Worm (Caenorhabditis elegans) whole organism, L1 larva: ENCODE measurements around the gene C26B2.8.

ENCODE experiments used
- C04F5.9 ChIP-seq: sonication (generic microtip); optimal IDR thresholded peaks from 2 replicates; lab custom pipeline; 2016; ENCODE audit warnings: missing genetic modification characterization, missing compliant biosample characterization
- C16A3.4 ChIP-seq: fragments of 150-350 bp; optimal IDR thresholded peaks from 2 replicates; lab custom pipeline; 2014; ENCODE audit warnings: missing biosample characterization, missing genetic modification characterization
- C34B4.2 ChIP-seq: sonication (generic microtip); optimal IDR thresholded peaks from 2 replicates; lab custom pipeline; 2017; ENCODE audit warnings: mild to moderate bottlenecking, missing genetic modification characterization, missing compliant biosample characterization
- Y116A8C.19 ChIP-seq: sonication (generic microtip); optimal IDR thresholded peaks from 2 replicates; lab custom pipeline; 2016; ENCODE audit warnings: missing compliant biosample characterization, missing genetic modification characterization, borderline replicate concordance
- ama-1 ChIP-seq: fragments of 150-350 bp; optimal IDR thresholded peaks from 2 replicates; lab custom pipeline; 2014
- blmp-1 ChIP-seq: fragments of 150-350 bp; optimal IDR thresholded peaks from 2 replicates; lab custom pipeline; 2014; ENCODE audit warnings: missing biosample characterization, missing genetic modification characterization
- ceh-63 ChIP-seq: fragments of 200-800 bp; sonication (Bioruptor generic); optimal IDR thresholded peaks from 2 replicates; lab custom pipeline; 2018; ENCODE audit warnings: mild to moderate bottlenecking, missing genetic modification characterization, missing compliant biosample characterization
- ceh-8 ChIP-seq: fragments of 200-800 bp; sonication (Bioruptor generic); optimal IDR thresholded peaks from 2 replicates; lab custom pipeline; 2018; ENCODE audit warnings: mild to moderate bottlenecking, missing genetic modification characterization, moderate library complexity, missing compliant biosample characterization
- dpl-1 ChIP-seq, 3 experiments: fragments of 150-350 bp in 2 of 3; sonication (generic microtip) in 1 of 3; optimal IDR thresholded peaks; 2 replicates each; lab custom pipeline; 2014 to 2017; ENCODE audit warnings: missing biosample characterization in 3 of 3, missing genetic modification characterization in 3 of 3, missing genetic modification reagents in 3 of 3
- efl-1 ChIP-seq, 4 experiments: fragments of 150-350 bp; optimal IDR thresholded peaks in 3 of 4; peaks in 1 of 4; 1 replicate in 1 of 4; 2 replicates in 3 of 4; lab custom pipeline; 2014; ENCODE audit warnings: missing biosample characterization in 2 of 4, missing genetic modification characterization in 2 of 4, missing genetic modification reagents in 2 of 4
- efl-3 ChIP-seq: fragments of 200-800 bp; sonication (Bioruptor generic); optimal IDR thresholded peaks from 2 replicates; lab custom pipeline; 2018; ENCODE audit warnings: mild to moderate bottlenecking, missing genetic modification characterization, missing compliant biosample characterization
- egl-13 ChIP-seq: sonication (generic microtip); optimal IDR thresholded peaks from 2 replicates; lab custom pipeline; 2016; ENCODE audit warnings: missing genotype, missing genetic modification reagents, missing genetic modification characterization, missing compliant biosample characterization
- egl-27 ChIP-seq, 2 experiments: fragments of 150-350 bp in 1 of 2; sonication (generic microtip); optimal IDR thresholded peaks; 3 replicates each; lab custom pipeline; 2017 to 2018; ENCODE audit warnings: missing biosample characterization in 2 of 2, missing genetic modification characterization in 2 of 2, missing genetic modification reagents in 2 of 2
- elt-3 ChIP-seq, 6 experiments: fragments of 150-350 bp in 1 of 6; sonication (generic microtip); optimal IDR thresholded peaks; 2 replicates each; lab custom pipeline; 2017 to 2018; ENCODE audit warnings: missing biosample characterization in 6 of 6, missing genetic modification characterization in 6 of 6, inconsistent platforms in 1 of 6
- ets-5 ChIP-seq: fragments of 200-800 bp; sonication (Bioruptor generic); IDR thresholded peaks from 2 replicates; pipeline ENCODE4 v1.3.6; 2022; ENCODE audit warnings: missing genetic modification characterization, missing compliant biosample characterization
- fkh-4 ChIP-seq: sonication (generic microtip); optimal IDR thresholded peaks from 2 replicates; lab custom pipeline; 2016; ENCODE audit warnings: missing compliant biosample characterization, missing genetic modification characterization, borderline replicate concordance
- fkh-8 ChIP-seq: sonication (generic microtip); optimal IDR thresholded peaks from 2 replicates; lab custom pipeline; 2016; ENCODE audit warnings: mild to moderate bottlenecking, missing genetic modification characterization, missing compliant biosample characterization
- grh-1 ChIP-seq: fragments of 200-800 bp; sonication (Bioruptor generic); IDR thresholded peaks from 2 replicates; pipeline ENCODE4 v1.3.6; 2022; ENCODE audit warnings: missing genetic modification reagents, missing genetic modification characterization, missing compliant biosample characterization
- hlh-17 ChIP-seq: fragments of 200-800 bp; sonication (Bioruptor generic); optimal IDR thresholded peaks from 2 replicates; lab custom pipeline; 2018; ENCODE audit warnings: missing genetic modification characterization, mild to moderate bottlenecking, missing compliant biosample characterization, moderate library complexity, borderline replicate concordance
- hlh-4 ChIP-seq: sonication (generic microtip); optimal IDR thresholded peaks from 2 replicates; lab custom pipeline; 2016; ENCODE audit warnings: mild to moderate bottlenecking, missing genetic modification characterization, missing compliant biosample characterization
- irx-1 ChIP-seq: sonication (generic microtip); optimal IDR thresholded peaks from 2 replicates; lab custom pipeline; 2016; ENCODE audit warnings: missing genetic modification characterization, missing compliant biosample characterization
- isw-1 ChIP-seq: fragments of 200-800 bp; sonication (Bioruptor generic); IDR thresholded peaks from 2 replicates; pipeline ENCODE4 v1.3.6; 2022; ENCODE audit warnings: missing genetic modification characterization, missing compliant biosample characterization
- jun-1 ChIP-seq: fragments of 150-350 bp; optimal IDR thresholded peaks from 2 replicates; lab custom pipeline; 2014; ENCODE audit warnings: missing biosample characterization, missing genetic modification reagents, missing genetic modification characterization
- lin-13 ChIP-seq: fragments of 150-350 bp; optimal IDR thresholded peaks from 2 replicates; lab custom pipeline; 2014; ENCODE audit warnings: missing biosample characterization, missing genetic modification reagents, missing genetic modification characterization
- lin-14 ChIP-seq: fragments of 200-800 bp; sonication (Bioruptor generic); optimal IDR thresholded peaks from 2 replicates; lab custom pipeline; 2018; ENCODE audit warnings: mild to moderate bottlenecking, missing genetic modification characterization, moderate library complexity, missing compliant biosample characterization
- lin-39 ChIP-seq: fragments of 150-350 bp; optimal IDR thresholded peaks from 2 replicates; lab custom pipeline; 2014; ENCODE audit warnings: missing biosample characterization, missing genetic modification reagents, missing genetic modification characterization
- lsy-2 ChIP-seq, 2 experiments: fragments of 150-350 bp; optimal IDR thresholded peaks; 2 replicates each; lab custom pipeline; 2014; ENCODE audit warnings: missing biosample characterization in 2 of 2, missing genetic modification characterization in 2 of 2
- mab-9 ChIP-seq: fragments of 200-800 bp; sonication (Bioruptor generic); IDR thresholded peaks from 2 replicates; pipeline ENCODE4 v1.3.6; 2022; ENCODE audit warnings: missing genetic modification reagents, missing genetic modification characterization, missing compliant biosample characterization
- nhr-12 ChIP-seq: sonication (generic microtip); optimal IDR thresholded peaks from 2 replicates; lab custom pipeline; 2017; ENCODE audit warnings: missing biosample characterization, missing genetic modification characterization
- nhr-19 ChIP-seq: fragments of 200-800 bp; sonication (Bioruptor generic); conservative IDR thresholded peaks from 2 replicates; pipeline ENCODE4 v1.3.6; 2022; ENCODE audit warnings: missing genetic modification characterization, missing compliant biosample characterization
- nhr-20 ChIP-seq: sonication (generic microtip); optimal IDR thresholded peaks from 2 replicates; lab custom pipeline; 2016; ENCODE audit warnings: mild to moderate bottlenecking, missing genetic modification characterization, missing compliant biosample characterization
- nhr-237 ChIP-seq: fragments of 150-350 bp; optimal IDR thresholded peaks from 2 replicates; lab custom pipeline; 2014; ENCODE audit warnings: missing biosample characterization, missing genetic modification characterization
- nhr-28 ChIP-seq: fragments of 150-350 bp; optimal IDR thresholded peaks from 2 replicates; lab custom pipeline; 2014; ENCODE audit warnings: missing biosample characterization, missing genetic modification characterization
- nhr-47 ChIP-seq: sonication (generic microtip); optimal IDR thresholded peaks from 2 replicates; lab custom pipeline; 2016; ENCODE audit warnings: mild to moderate bottlenecking, missing genetic modification characterization, moderate library complexity, missing compliant biosample characterization
- nhr-71 ChIP-seq: sonication (generic microtip); optimal IDR thresholded peaks from 2 replicates; lab custom pipeline; 2016; ENCODE audit warnings: mild to moderate bottlenecking, missing genetic modification characterization, moderate library complexity, missing compliant biosample characterization
- nhr-77 ChIP-seq: fragments of 150-350 bp; optimal IDR thresholded peaks from 2 replicates; lab custom pipeline; 2014; ENCODE audit warnings: missing biosample characterization, missing genetic modification characterization
- nhr-84 ChIP-seq: sonication (generic microtip); optimal IDR thresholded peaks from 2 replicates; lab custom pipeline; 2017; ENCODE audit warnings: missing biosample characterization, missing genetic modification characterization
- nhr-85 ChIP-seq: sonication (generic microtip); peaks from one replicate; lab custom pipeline; 2016; ENCODE audit warnings: missing genetic modification characterization, inconsistent platforms, missing compliant biosample characterization
- nhr-90 ChIP-seq: sonication (generic microtip); optimal IDR thresholded peaks from 2 replicates; lab custom pipeline; 2016; ENCODE audit warnings: mild to moderate bottlenecking, missing genetic modification characterization, missing compliant biosample characterization; ENCODE audit not compliant: poor library complexity
- pag-3 ChIP-seq: sonication (generic microtip); optimal IDR thresholded peaks from 2 replicates; lab custom pipeline; 2017; ENCODE audit warnings: missing genetic modification characterization, mild to moderate bottlenecking, missing compliant biosample characterization, antibody characterized with exemption, borderline replicate concordance; ENCODE audit not compliant: insufficient read depth
- pqm-1 ChIP-seq: sonication (generic microtip); optimal IDR thresholded peaks from 3 replicates; lab custom pipeline; 2017; ENCODE audit warnings: missing biosample characterization, missing genetic modification characterization
- skn-1 ChIP-seq: fragments of 150-350 bp; optimal IDR thresholded peaks from 2 replicates; lab custom pipeline; 2014; ENCODE audit warnings: missing biosample characterization, missing genetic modification characterization
- snu-23 ChIP-seq: sonication (generic microtip); optimal IDR thresholded peaks from 2 replicates; lab custom pipeline; 2016; ENCODE audit warnings: missing genetic modification characterization, missing compliant biosample characterization
- sptf-1 ChIP-seq: fragments of 150-350 bp; optimal IDR thresholded peaks from 2 replicates; lab custom pipeline; 2014; ENCODE audit warnings: missing biosample characterization, missing genetic modification characterization
- unc-130 ChIP-seq: fragments of 150-350 bp; optimal IDR thresholded peaks from 2 replicates; lab custom pipeline; 2017; ENCODE audit warnings: missing biosample characterization, missing genetic modification characterization, inconsistent platforms
- xbp-1 ChIP-seq: sonication (generic microtip); optimal IDR thresholded peaks from 2 replicates; lab custom pipeline; 2016; ENCODE audit warnings: missing genetic modification characterization, missing compliant biosample characterization
- zag-1 ChIP-seq: fragments of 150-350 bp; optimal IDR thresholded peaks from 2 replicates; lab custom pipeline; 2014; ENCODE audit warnings: missing biosample characterization, missing genetic modification characterization
- ztf-11 ChIP-seq, 2 experiments: sonication (generic microtip); optimal IDR thresholded peaks; 2 replicates each; lab custom pipeline; 2016 to 2017; ENCODE audit warnings: missing genetic modification characterization in 2 of 2, missing biosample characterization in 1 of 2, missing compliant biosample characterization in 1 of 2
- ztf-4 ChIP-seq: fragments of 150-350 bp; optimal IDR thresholded peaks from 2 replicates; lab custom pipeline; 2014; ENCODE audit warnings: missing biosample characterization, missing genetic modification characterization

Gene C26B2.8

ce11 chrIV:8027293-8027866 lies 13.4 kb downstream of the C26B2.8 start:
- TF ChIP-seq C16A3.4 (no peak), efl-1 (optimal IDR thresholded peaks at IDR 0.05; lab: Kevin White, UChicago) (no peak), efl-1 (GFP tag; optimal IDR thresholded peaks at IDR 0.05 in 1 of 2; lab: Kevin White, UChicago) (no peak), nhr-19 (0 out of 2 replicates have a peak, but pooled peaks have one; percentile 9), lin-14 (GFP tag; lab: Kevin White, UChicago) (peak; percentile 24), blmp-1 (peak; percentile 71), elt-3 (tag; optimal IDR thresholded peaks at IDR 0.05; lab: Kevin White, UChicago) (peak in 3 of 6 experiments; percentile 37 to 56 (median 44)), nhr-85 (tag; lab: Kevin White, UChicago) (peak; percentile 94), zag-1 (tag; lab: Kevin White, UChicago) (no peak), nhr-20 (tag; lab: Kevin White, UChicago) (peak; percentile 33), nhr-84 (tag; lab: Kevin White, UChicago) (no peak), nhr-71 (tag; lab: Kevin White, UChicago) (peak; percentile 35)

ce11 chrIV:8028372-8028771 lies 14.4 kb downstream of the C26B2.8 start:
- TF ChIP-seq mab-9 (GFP tag; lab: Robert Waterston, UW) (no peak), skn-1 (tag; lab: Kevin White, UChicago) (no peak), grh-1 (GFP tag; lab: Robert Waterston, UW) (peak; percentile 80), irx-1 (tag; lab: Kevin White, UChicago) (peak; percentile 56), snu-23 (peak; percentile 89), blmp-1 (peak; percentile 93), C34B4.2 (tag; lab: Kevin White, UChicago) (no peak), ceh-63 (GFP tag; lab: Kevin White, UChicago) (no peak), lin-39 (tag; lab: Kevin White, UChicago) (no peak), jun-1 (tag; lab: Kevin White, UChicago) (peak; percentile 20), nhr-47 (tag; lab: Kevin White, UChicago) (peak; percentile 78), nhr-77 (tag; lab: Kevin White, UChicago) (no peak), C04F5.9 (no peak), fkh-4 (tag; lab: Kevin White, UChicago) (no peak), nhr-71 (tag; lab: Kevin White, UChicago) (peak; percentile 97), fkh-8 (tag; lab: Kevin White, UChicago) (no peak), hlh-4 (tag; lab: Kevin White, UChicago) (no peak), isw-1 (GFP tag; lab: Robert Waterston, UW) (no peak), unc-130 (tag; lab: Kevin White, UChicago) (peak; percentile 76), ztf-11 (tag; optimal IDR thresholded peaks at IDR 0.05; lab: Kevin White, UChicago) (no peak), ama-1 (no peak), nhr-19 (peak; percentile 87), hlh-17 (GFP tag; lab: Kevin White, UChicago) (no peak), nhr-237 (tag; lab: Kevin White, UChicago) (no peak), elt-3 (tag; optimal IDR thresholded peaks at IDR 0.05; lab: Kevin White, UChicago) (peak in 5 of 6 experiments; percentile 90 to 99 (median 91)), pqm-1 (tag; lab: Kevin White, UChicago) (peak; percentile 66), nhr-85 (tag; lab: Kevin White, UChicago) (peak; percentile 99), nhr-28 (tag; lab: Kevin White, UChicago) (no peak), egl-13 (tag; lab: Kevin White, UChicago) (no peak), efl-3 (GFP tag; lab: Kevin White, UChicago) (no peak), lin-13 (GFP tag; lab: Kevin White, UChicago) (peak; percentile 43), egl-27 (tag; optimal IDR thresholded peaks at IDR 0.05; lab: Kevin White, UChicago) (no peak), nhr-12 (tag; lab: Kevin White, UChicago) (no peak), nhr-90 (tag; lab: Kevin White, UChicago) (peak; percentile 95), sptf-1 (tag; lab: Kevin White, UChicago) (no peak), lsy-2 (tag; optimal IDR thresholded peaks at IDR 0.05; lab: Kevin White, UChicago) (peak; percentile 57), ztf-4 (tag; lab: Kevin White, UChicago) (peak; percentile 9), pag-3 (tag; lab: Kevin White, UChicago) (peak; percentile 58), dpl-1 (GFP tag; optimal IDR thresholded peaks at IDR 0.05; lab: Kevin White, UChicago) (peak; percentile 53 to 58 (median 56)), C16A3.4 (peak; percentile 64), ets-5 (GFP tag; lab: Robert Waterston, UW) (no peak), Y116A8C.19 (tag; lab: Kevin White, UChicago) (no peak), ceh-8 (GFP tag; lab: Kevin White, UChicago) (no peak), xbp-1 (peak; percentile 38)
